Fruit fly (Drosophila melanogaster): ENCODE measurements around the gene BBS8.

The BBS8 gene

DNA sequence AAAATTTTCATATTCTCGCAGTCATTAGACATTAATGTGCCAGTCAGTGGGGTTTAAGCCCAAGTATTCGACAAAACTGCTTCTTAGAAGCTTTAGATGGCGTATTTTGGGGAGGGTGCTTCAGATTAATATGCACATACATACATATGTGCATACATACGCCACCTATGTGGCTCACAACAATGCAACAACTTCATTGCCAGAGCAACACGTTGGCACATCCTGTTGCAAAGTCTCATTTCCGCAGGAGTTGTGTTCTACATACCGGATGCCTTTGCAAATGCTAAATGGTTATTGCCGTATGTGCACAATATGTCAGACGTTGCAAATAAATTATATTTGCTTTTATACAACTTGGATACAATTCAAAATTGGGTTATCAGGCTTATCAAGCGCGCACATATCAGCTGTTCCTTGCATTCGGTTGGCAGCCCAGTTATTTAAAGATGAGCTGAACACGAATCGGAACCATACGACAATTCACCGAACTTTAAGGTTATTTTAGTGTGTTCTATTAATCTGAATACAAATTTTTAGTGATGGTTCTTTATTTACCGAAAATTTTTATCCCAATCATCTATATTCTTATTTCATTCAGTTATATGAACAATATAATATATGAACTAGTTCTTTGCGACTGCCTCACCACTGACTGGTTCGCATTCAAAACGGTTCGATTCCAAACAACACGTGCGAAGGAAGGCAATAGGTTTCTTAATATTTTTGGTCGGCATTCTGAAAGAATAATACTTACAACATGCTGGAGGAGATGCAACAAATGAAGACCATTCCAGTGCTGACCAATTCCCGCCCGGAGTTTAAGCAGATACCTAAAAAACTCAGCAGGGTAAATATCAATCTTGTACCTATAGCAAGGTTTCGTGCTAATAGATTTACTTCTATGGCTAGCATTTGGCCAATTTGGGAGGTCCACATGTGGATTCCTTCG lies 18.8 kb upstream of the BBS8 start, which contains the start of gene Polr1B:
Gene Polr1B (plus strand): TSS at position 659 of the 949 bp plus-strand sequence.
- TF ChIP-seq CG10631 (GFP tag; optimal IDR thresholded peaks at IDR 0.05): no peak
- peak; percentile 33; the same call in 1 of the 3 replicates for TF ChIP-seq CG6163 (GFP tag; IDR thresholded peaks at IDR 0.05)
- peak; percentile 13 for TF ChIP-seq lz (GFP tag; optimal IDR thresholded peaks at IDR 0.05)
- TF ChIP-seq Sox14 (GFP tag; optimal IDR thresholded peaks at IDR 0.05): no peak
- no peak for TF ChIP-seq Met (GFP tag; optimal IDR thresholded peaks at IDR 0.05)
- TF ChIP-seq esn (GFP tag; optimal IDR thresholded peaks at IDR 0.05): peak; percentile 36

DNA sequence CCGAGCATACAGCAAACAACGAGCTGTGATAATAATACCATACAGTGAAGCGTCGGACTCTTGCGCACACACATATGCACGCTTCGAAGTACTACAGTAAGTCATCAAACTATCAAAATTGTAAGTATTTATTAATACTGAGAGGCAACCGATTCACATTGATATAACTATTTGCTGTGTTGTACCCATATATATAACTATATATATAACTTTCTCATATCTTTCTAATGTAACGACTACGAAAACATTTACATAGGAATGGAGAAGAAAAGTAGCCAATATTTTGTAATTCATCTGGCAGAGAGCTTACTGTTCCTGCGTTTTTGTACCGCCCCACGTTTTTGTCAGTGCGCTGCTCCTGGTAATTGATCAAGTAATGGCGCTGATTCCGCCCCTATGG lies 9.7 kb upstream of the BBS8 start:
- TF ChIP-seq achi (GFP tag; optimal IDR thresholded peaks at IDR 0.05): no peak
- TF ChIP-seq Ets96B (tag; optimal IDR thresholded peaks at IDR 0.05): no peak
- TF ChIP-seq CG31627 (GFP tag; optimal IDR thresholded peaks at IDR 0.05): no peak
- TF ChIP-seq CG11762 (GFP tag; optimal IDR thresholded peaks at IDR 0.05; ENCODE audit: insufficient read depth): peak; percentile 26
- no peak; the same call in 2 of the 3 replicates for TF ChIP-seq eg (GFP tag; IDR thresholded peaks at IDR 0.05)
- no peak for TF ChIP-seq Lpt (GFP tag; optimal IDR thresholded peaks at IDR 0.05)
- TF ChIP-seq CG3919 (GFP tag; optimal IDR thresholded peaks at IDR 0.05): no peak
- no peak for TF ChIP-seq spab (GFP tag; optimal IDR thresholded peaks at IDR 0.05)
- TF ChIP-seq Eip75B (GFP tag; optimal IDR thresholded peaks at IDR 0.05): no peak
- peak; percentile 81 for TF ChIP-seq Hr4 (GFP tag; optimal IDR thresholded peaks at IDR 0.05)
- TF ChIP-seq fd85E (GFP tag; optimal IDR thresholded peaks at IDR 0.05): no peak
- no peak for TF ChIP-seq fkh (GFP tag; optimal IDR thresholded peaks at IDR 0.05)
- no peak for TF ChIP-seq esn (GFP tag; optimal IDR thresholded peaks at IDR 0.05)
- no peak for TF ChIP-seq net (GFP tag; optimal IDR thresholded peaks at IDR 0.05)
- no peak for TF ChIP-seq dsx (GFP tag; optimal IDR thresholded peaks at IDR 0.05; ENCODE audit: poor library complexity, severe bottlenecking)
- peak; percentile 66 for TF ChIP-seq CG15336 (GFP tag; IDR thresholded peaks at IDR 0.05)
- no peak for TF ChIP-seq CG8632 (GFP tag; optimal IDR thresholded peaks at IDR 0.05)
- no peak for TF ChIP-seq CG10631 (GFP tag; optimal IDR thresholded peaks at IDR 0.05)
- TF ChIP-seq salr (GFP tag; optimal IDR thresholded peaks at IDR 0.05): peak in 1 of 2 experiments; percentile 41
- TF ChIP-seq pdm3 (GFP tag; optimal IDR thresholded peaks at IDR 0.05): no peak
- peak; percentile 70 for TF ChIP-seq CG8119 (GFP tag; IDR thresholded peaks at IDR 0.05)
- peak; percentile 3 for TF ChIP-seq dac (GFP tag; optimal IDR thresholded peaks at IDR 0.05)
- no peak for TF ChIP-seq CG10669 (GFP tag; optimal IDR thresholded peaks at IDR 0.05)
- no peak for TF ChIP-seq Sox14 (GFP tag; optimal IDR thresholded peaks at IDR 0.05)
- no peak for TF ChIP-seq Eip93F (GFP tag; optimal IDR thresholded peaks at IDR 0.05)
- no peak for TF ChIP-seq CG34406 (GFP tag; optimal IDR thresholded peaks at IDR 0.05)
- TF ChIP-seq CG6808 (GFP tag; optimal IDR thresholded peaks at IDR 0.05): no peak
- no peak for TF ChIP-seq Sox15 (GFP tag; optimal IDR thresholded peaks at IDR 0.05)
- TF ChIP-seq Smox (GFP tag; optimal IDR thresholded peaks at IDR 0.05): no peak
- TF ChIP-seq Gug (GFP tag; IDR thresholded peaks at IDR 0.05): no peak
- no peak for TF ChIP-seq vri (GFP tag; optimal IDR thresholded peaks at IDR 0.05)
- TF ChIP-seq lz (GFP tag; optimal IDR thresholded peaks at IDR 0.05): no peak
- TF ChIP-seq ss (GFP tag; optimal IDR thresholded peaks at IDR 0.05): no peak
- no peak for TF ChIP-seq CG32006 (GFP tag; optimal IDR thresholded peaks at IDR 0.05)
- TF ChIP-seq CG9139 (GFP tag; optimal IDR thresholded peaks at IDR 0.05): no peak
- TF ChIP-seq svp (GFP tag): no peak
- no peak for TF ChIP-seq Hr39 (GFP tag; optimal IDR thresholded peaks at IDR 0.05)
- no peak for TF ChIP-seq Met (GFP tag; optimal IDR thresholded peaks at IDR 0.05)
- TF ChIP-seq OdsH (GFP tag; optimal IDR thresholded peaks at IDR 0.05): no peak
- no peak for TF ChIP-seq CG6854 (GFP tag; optimal IDR thresholded peaks at IDR 0.05)
- peak; percentile 14; the same call in 1 of the 2 replicates for TF ChIP-seq CG11294 (GFP tag; IDR thresholded peaks at IDR 0.05)
- no peak for TF ChIP-seq CG1621 (tag; optimal IDR thresholded peaks at IDR 0.05)
- no peak for TF ChIP-seq CG6792 (GFP tag; optimal IDR thresholded peaks at IDR 0.05)
- peak; percentile 42 for TF ChIP-seq CG3032 (tag; optimal IDR thresholded peaks at IDR 0.05)
- no peak for TF ChIP-seq CG8319 (GFP tag; optimal IDR thresholded peaks at IDR 0.05)
- TF ChIP-seq Hr38 (GFP tag; optimal IDR thresholded peaks at IDR 0.05): no peak

Data from whole organism, prepupa.